Fruit fly (Drosophila melanogaster) whole organism, embryonic: ENCODE measurements around the gene mRpL12.
A peak's percentile ranks its signal among the peaks of the same experiment; 100 is the strongest.

Experiments used
- Awh ChIP-seq: fragments of 200-800 bp; sonication (Bioruptor generic); IDR thresholded peaks from 2 replicates; pipeline ENCODE4, ENCODE4 v1.3.6; 2022; ENCODE audit warnings: missing biosample characterization, missing genetic modification characterization
- B-H1 ChIP-seq: fragments of 200-800 bp; sonication (Bioruptor generic); IDR thresholded peaks from 3 replicates; pipeline ENCODE4 v1.3.6; 2022; ENCODE audit warnings: missing biosample characterization, missing genetic modification characterization
- BEAF-32 ChIP-seq: fragments of 200-800 bp; sonication (Bioruptor generic); optimal IDR thresholded peaks from 3 replicates; lab custom pipeline; 2017; ENCODE audit warnings: missing biosample characterization, missing genetic modification characterization, mild to moderate bottlenecking, moderate library complexity, missing genetic modification reagents
- Blimp-1 ChIP-seq: fragments of 200-800 bp; sonication (Bioruptor generic); optimal IDR thresholded peaks from 3 replicates; lab custom pipeline; 2018; ENCODE audit warnings: missing biosample characterization, missing genetic modification characterization, mild to moderate bottlenecking, moderate library complexity, missing genetic modification reagents
- CG10979 ChIP-seq: fragments of 200-800 bp; sonication (Bioruptor generic); optimal IDR thresholded peaks from 2 replicates; lab custom pipeline; 2018; ENCODE audit warnings: missing biosample characterization, mild to moderate bottlenecking, missing genetic modification characterization, moderate library complexity
- CG11695 ChIP-seq: fragments of 200-800 bp; sonication (Bioruptor generic); IDR thresholded peaks from 3 replicates; pipeline ENCODE4 v1.3.6; 2022; ENCODE audit warnings: missing biosample characterization, missing genetic modification characterization
- CG12104 ChIP-seq: fragments of 200-800 bp; sonication (Bioruptor generic); optimal IDR thresholded peaks from 3 replicates; lab custom pipeline; 2016; ENCODE audit warnings: missing biosample characterization, missing genetic modification characterization
- CG14050 ChIP-seq: fragments of 200-800 bp; sonication (Bioruptor generic); IDR thresholded peaks from 3 replicates; pipeline ENCODE4 v1.3.6; 2022; ENCODE audit warnings: missing biosample characterization, missing genetic modification characterization
- CG14965 ChIP-seq: fragments of 200-800 bp; sonication (Bioruptor generic); optimal IDR thresholded peaks from 2 replicates; lab custom pipeline; 2016; ENCODE audit warnings: missing biosample characterization, missing genetic modification characterization, borderline replicate concordance
- CG15601 ChIP-seq: fragments of 200-800 bp; sonication (Bioruptor generic); optimal IDR thresholded peaks from 3 replicates; lab custom pipeline; 2019; ENCODE audit warnings: missing biosample characterization, mild to moderate bottlenecking, missing genetic modification characterization, moderate library complexity
- CG2129 ChIP-seq: fragments of 200-800 bp; sonication (Bioruptor generic); IDR thresholded peaks from 2 replicates; pipeline ENCODE4 v1.3.6; 2022; ENCODE audit warnings: missing biosample characterization, missing genetic modification characterization; ENCODE audit not compliant: partially characterized antibody
- CG2712 ChIP-seq: fragments of 200-800 bp; optimal IDR thresholded peaks from 3 replicates; lab custom pipeline; 2019; ENCODE audit warnings: missing biosample characterization, mild to moderate bottlenecking, missing genetic modification characterization, moderate library complexity
- CG30431 ChIP-seq: fragments of 200-800 bp; sonication (Bioruptor generic); optimal IDR thresholded peaks from 2 replicates; lab custom pipeline; 2017; ENCODE audit warnings: missing biosample characterization, missing genetic modification characterization
- CG31441 ChIP-seq: fragments of 200-800 bp; sonication (Bioruptor generic); IDR thresholded peaks from 2 replicates; pipeline ENCODE4 v1.3.6; 2022; ENCODE audit warnings: missing biosample characterization, missing genetic modification characterization
- CG4328 ChIP-seq: fragments of 200-800 bp; sonication (Bioruptor generic); optimal IDR thresholded peaks from 3 replicates; lab custom pipeline; 2017; ENCODE audit warnings: missing biosample characterization, missing genetic modification reagents, missing genetic modification characterization
- CG4707 ChIP-seq: fragments of 200-800 bp; sonication (Bioruptor generic); optimal IDR thresholded peaks from 2 replicates; lab custom pipeline; 2018; ENCODE audit warnings: missing biosample characterization, mild to moderate bottlenecking, missing genetic modification characterization, moderate library complexity
- CG5180 ChIP-seq: fragments of 200-800 bp; sonication (Bioruptor generic); optimal IDR thresholded peaks from 3 replicates; lab custom pipeline; 2017; ENCODE audit warnings: missing biosample characterization, missing genetic modification characterization, mild to moderate bottlenecking, moderate library complexity, missing genetic modification reagents
- CG5953 ChIP-seq: fragments of 200-800 bp; sonication (Bioruptor generic); IDR thresholded peaks from 2 replicates; pipeline ENCODE4 v1.3.6; 2022; ENCODE audit warnings: missing biosample characterization, missing genetic modification characterization
- CG7963 ChIP-seq: fragments of 200-800 bp; sonication (Bioruptor generic); IDR thresholded peaks from 3 replicates; pipeline ENCODE4 v1.3.6; 2022; ENCODE audit warnings: missing biosample characterization, missing genetic modification characterization; ENCODE audit not compliant: partially characterized antibody
- CG8290 ChIP-seq, 3 experiments: fragments of 200-800 bp; sonication (Bioruptor generic); optimal IDR thresholded peaks; 2 replicates each; lab custom pipeline; 2016 to 2019; ENCODE audit warnings: missing biosample characterization in 3 of 3, missing genetic modification characterization in 3 of 3, mild to moderate bottlenecking in 2 of 3, moderate library complexity in 1 of 3
- CG8388 ChIP-seq: fragments of 200-800 bp; sonication (Bioruptor generic); optimal IDR thresholded peaks from 2 replicates; lab custom pipeline; 2019; ENCODE audit warnings: missing biosample characterization, mild to moderate bottlenecking, missing genetic modification characterization, moderate library complexity
- CG8924 ChIP-seq: fragments of 200-800 bp; optimal IDR thresholded peaks from 3 replicates; lab custom pipeline; 2019; ENCODE audit warnings: missing biosample characterization, mild to moderate bottlenecking, missing genetic modification characterization, moderate library complexity
- HLH3B ChIP-seq: fragments of 200-800 bp; sonication (Bioruptor generic); IDR thresholded peaks from 2 replicates; pipeline ENCODE4 v1.3.6; 2022; ENCODE audit warnings: missing biosample characterization, missing genetic modification characterization
- Lhr ChIP-seq: fragments of 200-800 bp; sonication (Bioruptor generic); optimal IDR thresholded peaks from 3 replicates; lab custom pipeline; 2017; ENCODE audit warnings: mild to moderate bottlenecking, missing biosample characterization, missing genetic modification reagents, missing genetic modification characterization
- Med ChIP-seq: fragments of 200-800 bp; sonication (Bioruptor generic); peaks from one replicate; lab custom pipeline; 2016; ENCODE audit warnings: missing biosample characterization, missing genetic modification characterization, mild to moderate bottlenecking, inconsistent platforms, moderate library complexity
- Myb ChIP-seq: fragments of 200-800 bp; sonication (Bioruptor generic); optimal IDR thresholded peaks from 2 replicates; lab custom pipeline; 2016; ENCODE audit warnings: missing biosample characterization, missing genetic modification characterization
- Optix ChIP-seq: fragments of 200-800 bp; sonication (Bioruptor generic); IDR thresholded peaks from 3 replicates; pipeline ENCODE4 v1.3.6; 2022; ENCODE audit warnings: missing biosample characterization, missing genetic modification characterization
- PHDP ChIP-seq: fragments of 200-800 bp; sonication (Bioruptor generic); optimal IDR thresholded peaks from 3 replicates; lab custom pipeline; 2018; ENCODE audit warnings: missing biosample characterization, mild to moderate bottlenecking, missing genetic modification characterization, moderate library complexity
- Sox100B ChIP-seq: fragments of 200-800 bp; sonication (Bioruptor generic); optimal IDR thresholded peaks from 3 replicates; lab custom pipeline; 2018; ENCODE audit warnings: missing biosample characterization, mild to moderate bottlenecking, missing genetic modification characterization
- Sry-δ ChIP-seq: fragments of 200-800 bp; sonication (Bioruptor generic); optimal IDR thresholded peaks from 2 replicates; lab custom pipeline; 2016; ENCODE audit warnings: missing biosample characterization, missing genetic modification characterization
- Stat92E ChIP-seq, 3 experiments: fragments of >200 bp in 2 of 3; fragments of 200-800 bp in 1 of 3; sonication (Bioruptor generic) in 1 of 3; optimal IDR thresholded peaks; 2 replicates each; lab custom pipeline; 2017 to 2019; ENCODE audit warnings: missing biosample characterization in 3 of 3, missing genetic modification characterization in 3 of 3, mild to moderate bottlenecking in 1 of 3, moderate library complexity in 1 of 3
- Trl ChIP-seq, 3 experiments: fragments of >200 bp in 2 of 3; fragments of 200-800 bp in 1 of 3; sonication (Bioruptor generic) in 1 of 3; optimal IDR thresholded peaks; 2 replicates in 1 of 3; 3 replicates in 2 of 3; lab custom pipeline; 2016 to 2017; ENCODE audit warnings: missing biosample characterization in 1 of 3, missing genetic modification characterization in 1 of 3
- YL-1 ChIP-seq: fragments of 200-800 bp; sonication (Bioruptor generic); optimal IDR thresholded peaks from 3 replicates; lab custom pipeline; 2017; ENCODE audit warnings: missing biosample characterization, mild to moderate bottlenecking, missing genetic modification characterization
- ab ChIP-seq: fragments of 200-800 bp; sonication (Bioruptor generic); optimal IDR thresholded peaks from 2 replicates; lab custom pipeline; 2016; ENCODE audit warnings: missing biosample characterization, missing genetic modification characterization
- bab2 ChIP-seq: fragments of 200-800 bp; sonication (Bioruptor generic); optimal IDR thresholded peaks from 2 replicates; lab custom pipeline; 2016; ENCODE audit warnings: missing biosample characterization, missing genetic modification characterization
- bsh ChIP-seq, 2 experiments: fragments of 200-800 bp; sonication (Bioruptor generic); optimal IDR thresholded peaks; 2 replicates each; lab custom pipeline; 2017 to 2018; ENCODE audit warnings: mild to moderate bottlenecking in 2 of 2, missing biosample characterization in 2 of 2, missing genetic modification characterization in 2 of 2, moderate library complexity in 1 of 2
- dmrt99B ChIP-seq: fragments of 200-800 bp; sonication (Bioruptor generic); optimal IDR thresholded peaks from 2 replicates; lab custom pipeline; 2018; ENCODE audit warnings: missing biosample characterization, mild to moderate bottlenecking, missing genetic modification characterization, moderate library complexity
- ewg ChIP-seq: fragments of 200-800 bp; sonication (Bioruptor generic); optimal IDR thresholded peaks from 3 replicates; lab custom pipeline; 2017; ENCODE audit warnings: mild to moderate bottlenecking, missing biosample characterization, missing genetic modification reagents, missing genetic modification characterization
- ftz-f1 ChIP-seq: fragments of 200-800 bp; sonication (Bioruptor generic); optimal IDR thresholded peaks from 2 replicates; lab custom pipeline; 2016; ENCODE audit warnings: missing biosample characterization, missing genetic modification characterization
- gce ChIP-seq: fragments of 200-800 bp; sonication (Bioruptor generic); IDR thresholded peaks from 3 replicates; pipeline ENCODE4 v1.3.6; 2022; ENCODE audit warnings: missing biosample characterization, missing genetic modification characterization
- hkb ChIP-seq, 2 experiments: fragments of 200-800 bp in 1 of 2; fragments of >200 bp in 1 of 2; sonication (Bioruptor generic) in 1 of 2; IDR thresholded peaks in 1 of 2; optimal IDR thresholded peaks in 1 of 2; 2 replicates each; pipeline versions ENCODE4 v1.3.6 to Lab custom; 2017 to 2022; ENCODE audit warnings: missing biosample characterization in 1 of 2, missing genetic modification characterization in 1 of 2
- ken ChIP-seq: fragments of 200-800 bp; sonication (Bioruptor generic); IDR thresholded peaks from 3 replicates; pipeline ENCODE4 v1.3.6; 2022; ENCODE audit warnings: missing biosample characterization, missing genetic modification characterization
- lola ChIP-seq, 3 experiments: fragments of >200 bp in 2 of 3; fragments of 200-800 bp in 1 of 3; sonication (Bioruptor generic) in 1 of 3; optimal IDR thresholded peaks; 2 replicates each; lab custom pipeline; 2017 to 2019; ENCODE audit warnings: missing biosample characterization in 3 of 3, missing genetic modification characterization in 3 of 3, mild to moderate bottlenecking in 1 of 3, moderate library complexity in 1 of 3
- rib ChIP-seq: fragments of 200-800 bp; sonication (Bioruptor generic); IDR thresholded peaks from 2 replicates; pipeline ENCODE4 v1.3.6; 2022; ENCODE audit warnings: missing biosample characterization, missing genetic modification characterization
- so ChIP-seq: fragments of 200-800 bp; sonication (Bioruptor generic); IDR thresholded peaks from 3 replicates; pipeline ENCODE4 v1.3.6; 2022; ENCODE audit warnings: missing biosample characterization, missing genetic modification characterization
- tap ChIP-seq: fragments of 200-800 bp; optimal IDR thresholded peaks from 3 replicates; lab custom pipeline; 2019; ENCODE audit warnings: missing biosample characterization, mild to moderate bottlenecking, missing genetic modification characterization, moderate library complexity
- tup ChIP-seq: fragments of 200-800 bp; sonication (Bioruptor generic); optimal IDR thresholded peaks from 2 replicates; lab custom pipeline; 2016; ENCODE audit warnings: missing biosample characterization, mild to moderate bottlenecking, missing genetic modification characterization, moderate library complexity
- unpg ChIP-seq: fragments of 200-800 bp; sonication (Bioruptor generic); optimal IDR thresholded peaks from 3 replicates; lab custom pipeline; 2018; ENCODE audit warnings: missing biosample characterization, mild to moderate bottlenecking, missing genetic modification characterization, moderate library complexity

The mRpL12 gene

DNA sequence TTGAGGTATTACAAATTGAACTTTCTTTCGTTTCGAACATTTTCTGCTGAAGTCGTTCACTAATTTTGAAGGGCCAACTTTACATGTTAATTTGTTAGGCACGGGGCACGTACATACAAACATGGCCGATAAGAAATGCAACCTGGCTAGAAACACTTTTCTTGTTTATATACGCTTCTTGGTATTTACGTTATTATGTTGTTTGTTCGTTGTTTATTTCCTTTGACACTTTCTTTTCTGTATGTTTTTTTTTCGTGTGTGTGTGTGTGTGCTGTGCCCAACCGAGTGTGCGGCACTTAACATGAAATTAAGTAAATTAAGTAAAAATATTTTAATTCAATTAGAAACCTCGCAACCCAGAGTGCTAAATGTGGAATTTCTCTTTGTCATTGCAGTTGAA is 30.9 kb upstream of the mRpL12 start (continued):
- TF ChIP-seq CG30431 (GFP tag; lab: Kevin White, UChicago) (no peak), ken (peak; percentile 59), CG8290 (GFP tag; optimal IDR thresholded peaks at IDR 0.05; lab: Kevin White, UChicago) (peak; percentile 12), CG8290 (tag; optimal IDR thresholded peaks at IDR 0.05; lab: Kevin White, UChicago) (peak in 1 of 2 experiments; percentile 1), CG15601 (tag; lab: Kevin White, UChicago) (peak; percentile 88), CG5953 (0 out of 2 replicates have a peak, but pooled peaks have one; percentile 25), bab2 (GFP tag; lab: Kevin White, UChicago) (peak; percentile 10), CG8924 (tag; lab: Kevin White, UChicago) (no peak), ftz-f1 (GFP tag; lab: Kevin White, UChicago) (no peak), CG10979 (peak; percentile 31), hkb (optimal IDR thresholded peaks at IDR 0.05; lab: Kevin White, UChicago) (no peak), hkb (GFP tag; IDR thresholded peaks at IDR 0.05; lab: Robert Waterston, UW) (peak; percentile 54), CG4328 (peak; percentile 28), bsh (GFP tag; optimal IDR thresholded peaks at IDR 0.05; lab: Kevin White, UChicago) (peak in 1 of 2 experiments; percentile 81), dmrt99B (peak; percentile 12), PHDP (tag; lab: Kevin White, UChicago) (peak; percentile 5), Trl (optimal IDR thresholded peaks at IDR 0.05; lab: Kevin White, UChicago) (no peak), Trl (GFP tag; optimal IDR thresholded peaks at IDR 0.05; lab: Kevin White, UChicago) (peak; percentile 1), Optix (GFP tag; lab: Robert Waterston, UW) (0 out of 3 replicates have a peak, but pooled peaks have one; percentile 13), tup (peak; percentile 20), unpg (GFP tag; lab: Kevin White, UChicago) (peak; percentile 36), Sox100B (GFP tag; lab: Kevin White, UChicago) (peak; percentile 60), CG31441 (GFP tag; lab: Robert Waterston, UW) (0 out of 2 replicates have a peak, but pooled peaks have one; percentile 35), Stat92E (GFP tag; optimal IDR thresholded peaks at IDR 0.05; lab: Kevin White, UChicago) (peak in 1 of 3 experiments; percentile 47), CG4707 (GFP tag; lab: Kevin White, UChicago) (peak; percentile 67), Lhr (peak; percentile 57), lola (GFP tag; optimal IDR thresholded peaks at IDR 0.05; lab: Kevin White, UChicago) (peak in 1 of 3 experiments; percentile 38), gce (GFP tag; lab: Robert Waterston, UW) (peak; percentile 59; the same call in 2 of the 3 replicates), HLH3B (GFP tag; lab: Robert Waterston, UW) (peak; percentile 42; the same call in 1 of the 2 replicates), CG12104 (peak; percentile 10), CG8388 (GFP tag; lab: Kevin White, UChicago) (peak; percentile 4), CG7963 (GFP tag; lab: Robert Waterston, UW) (no peak), tap (tag; lab: Kevin White, UChicago) (no peak), Awh (GFP tag; lab: Robert Waterston, UW) (peak; percentile 87), ewg (peak; percentile 10), CG5180 (GFP tag; lab: Kevin White, UChicago) (peak; percentile 9), CG2712 (tag; lab: Kevin White, UChicago) (peak; percentile 20)
- TF ChIP-seq, all 482 proteins: peak for 105

dm6 chr3L:8929527-8929926 is 27.1 kb upstream of the mRpL12 start:
- TF ChIP-seq so, result no peak
- peak; percentile 17; the same call in 1 of the 2 replicates for TF ChIP-seq CG31441 (GFP tag; lab: Robert Waterston, UW)
- peak; percentile 63 for TF ChIP-seq Med
- no peak for TF ChIP-seq ab (GFP tag; lab: Kevin White, UChicago)
- TF ChIP-seq BEAF-32 (GFP tag; lab: Kevin White, UChicago), result no peak
- no peak for TF ChIP-seq Sry-δ (GFP tag; lab: Kevin White, UChicago)
- TF ChIP-seq CG14050 (GFP tag; lab: Robert Waterston, UW), result peak; percentile 11; the same call in 1 of the 3 replicates
- TF ChIP-seq CG14965 (GFP tag; lab: Kevin White, UChicago), result no peak
- no peak for TF ChIP-seq Blimp-1 (GFP tag; lab: Kevin White, UChicago)
- 0 out of 3 replicates have a peak, but pooled peaks have one; percentile 35 for TF ChIP-seq CG11695 (GFP tag; lab: Robert Waterston, UW)
- no peak for TF ChIP-seq YL-1
- TF ChIP-seq Myb (GFP tag; lab: Kevin White, UChicago), result no peak
- no peak for TF ChIP-seq B-H1 (GFP tag; lab: Robert Waterston, UW)
- no peak for TF ChIP-seq rib
- TF ChIP-seq CG2129, result no peak
